Worm (Caenorhabditis elegans) whole organism, L4 larva: ENCODE measurements around the gene nhr-283.
A peak's percentile ranks its signal among the peaks of the same experiment; 100 is the strongest.
"Not testable (repeated sequence)": the region's sequence is repeated elsewhere in the genome, so short reads cannot be mapped to it uniquely, and the experiment has no call there.

Experiments
- F26F4.8 ChIP-seq: fragments of 200-800 bp; sonication (Bioruptor generic); conservative IDR thresholded peaks from 2 replicates; pipeline ENCODE4 v1.3.6; 2022; ENCODE audit warnings: missing genetic modification characterization, missing compliant biosample characterization
- F37D6.2 ChIP-seq: sonication (generic microtip); optimal IDR thresholded peaks from 2 replicates; lab custom pipeline; 2016; ENCODE audit warnings: mild to moderate bottlenecking, missing genetic modification characterization, missing compliant biosample characterization
- T20F7.1 ChIP-seq: fragments of 200-800 bp; sonication (Bioruptor generic); optimal IDR thresholded peaks from 2 replicates; lab custom pipeline; 2018; ENCODE audit warnings: mild to moderate bottlenecking, missing genetic modification characterization, missing compliant biosample characterization
- T26A8.4 ChIP-seq: fragments of 200-800 bp; sonication (Bioruptor generic); IDR thresholded peaks from 2 replicates; pipeline ENCODE4 v1.3.6; 2022; ENCODE audit warnings: missing genetic modification characterization, missing compliant biosample characterization
- Y5F2A.4 ChIP-seq: fragments of 200-800 bp; sonication (Bioruptor generic); optimal IDR thresholded peaks from 2 replicates; lab custom pipeline; 2018; ENCODE audit warnings: mild to moderate bottlenecking, missing genetic modification characterization, missing compliant biosample characterization
- ZK337.2 ChIP-seq: fragments of 200-800 bp; sonication (Bioruptor generic); IDR thresholded peaks from 2 replicates; pipeline ENCODE4 v1.3.6; 2022; ENCODE audit warnings: missing genetic modification reagents, missing genetic modification characterization, missing compliant biosample characterization
- aha-1 ChIP-seq: fragments of 150-350 bp; peaks from one replicate; lab custom pipeline; 2014; ENCODE audit warnings: missing biosample characterization, missing genetic modification characterization
- daf-16 ChIP-seq, 3 experiments: sonication (generic microtip); optimal IDR thresholded peaks; 2 replicates each; lab custom pipeline; 2016 to 2017; ENCODE audit warnings: missing genetic modification characterization in 3 of 3, missing genetic modification reagents in 3 of 3, mild to moderate bottlenecking in 2 of 3, missing compliant biosample characterization in 2 of 3, missing biosample characterization in 1 of 3, moderate library complexity in 1 of 3
- duxl-1 ChIP-seq: sonication (generic microtip); optimal IDR thresholded peaks from 2 replicates; lab custom pipeline; 2016; ENCODE audit warnings: mild to moderate bottlenecking, missing genetic modification characterization, moderate library complexity, missing compliant biosample characterization; ENCODE audit not compliant: poor library complexity
- dve-1 ChIP-seq: sonication (generic microtip); optimal IDR thresholded peaks from 2 replicates; lab custom pipeline; 2017; ENCODE audit warnings: antibody characterized with exemption, mild to moderate bottlenecking, missing genetic modification characterization, missing compliant biosample characterization; ENCODE audit not compliant: insufficient read depth
- gei-8 ChIP-seq: fragments of 200-800 bp; sonication (Bioruptor generic); optimal IDR thresholded peaks from 2 replicates; lab custom pipeline; 2018; ENCODE audit warnings: mild to moderate bottlenecking, missing genetic modification characterization, missing compliant biosample characterization
- hlh-11 ChIP-seq: fragments of 200-800 bp; sonication (Bioruptor generic); optimal IDR thresholded peaks from 2 replicates; lab custom pipeline; 2018; ENCODE audit warnings: mild to moderate bottlenecking, missing genetic modification characterization, missing compliant biosample characterization
- hmg-1.1 ChIP-seq: fragments of 200-800 bp; sonication (Bioruptor generic); IDR thresholded peaks from 2 replicates; pipeline ENCODE4 v1.3.6; 2022; ENCODE audit warnings: missing genetic modification reagents, missing genetic modification characterization, missing compliant biosample characterization
- jun-1 ChIP-seq: fragments of 150-350 bp; optimal IDR thresholded peaks from 2 replicates; lab custom pipeline; 2014; ENCODE audit warnings: missing biosample characterization, missing genetic modification reagents, missing genetic modification characterization
- lin-1 ChIP-seq: fragments of 200-800 bp; sonication (Bioruptor generic); IDR thresholded peaks from 2 replicates; pipeline ENCODE4 v1.3.6; 2022; ENCODE audit warnings: missing genetic modification reagents, missing genetic modification characterization, missing compliant biosample characterization
- lin-13 ChIP-seq: fragments of 150-350 bp; optimal IDR thresholded peaks from 2 replicates; lab custom pipeline; 2014; ENCODE audit warnings: missing biosample characterization, missing genetic modification reagents, missing genetic modification characterization
- lsy-2 ChIP-seq, 2 experiments: fragments of 150-350 bp in 1 of 2; sonication (generic microtip) in 1 of 2; optimal IDR thresholded peaks; 2 replicates each; lab custom pipeline; 2014 to 2017; ENCODE audit warnings: missing biosample characterization in 2 of 2, missing genetic modification characterization in 2 of 2
- madf-9 ChIP-seq: fragments of 200-800 bp; sonication (Bioruptor generic); conservative IDR thresholded peaks from 2 replicates; pipeline ENCODE4 v1.3.6; 2022; ENCODE audit warnings: missing genetic modification reagents, missing genetic modification characterization, missing compliant biosample characterization
- mxl-3 ChIP-seq: fragments of 200-800 bp; sonication (Bioruptor generic); optimal IDR thresholded peaks from 2 replicates; lab custom pipeline; 2018; ENCODE audit warnings: mild to moderate bottlenecking, missing genetic modification characterization, missing compliant biosample characterization
- nhr-237 ChIP-seq: sonication (generic microtip); optimal IDR thresholded peaks from 2 replicates; lab custom pipeline; 2017; ENCODE audit warnings: missing biosample characterization, missing genetic modification characterization
- nhr-6 ChIP-seq: fragments of 150-350 bp; optimal IDR thresholded peaks from 2 replicates; lab custom pipeline; 2014; ENCODE audit warnings: missing biosample characterization, missing genetic modification characterization
- php-3 ChIP-seq: fragments of 200-800 bp; sonication (Bioruptor generic); IDR thresholded peaks from 2 replicates; pipeline ENCODE4 v1.3.6; 2022; ENCODE audit warnings: missing genetic modification reagents, missing genetic modification characterization, missing compliant biosample characterization
- set-16 ChIP-seq: fragments of 200-800 bp; sonication (Bioruptor generic); IDR thresholded peaks from 2 replicates; pipeline ENCODE4 v1.3.6; 2022; ENCODE audit warnings: missing genetic modification reagents, missing genetic modification characterization, missing compliant biosample characterization
- skn-1 ChIP-seq: fragments of 150-350 bp; optimal IDR thresholded peaks from 2 replicates; lab custom pipeline; 2014; ENCODE audit warnings: missing biosample characterization, missing genetic modification characterization
- snpc-4 ChIP-seq: fragments of 150-350 bp; optimal IDR thresholded peaks from 2 replicates; lab custom pipeline; 2014; ENCODE audit warnings: missing biosample characterization, missing genetic modification characterization
- unc-130 ChIP-seq: sonication (generic microtip); optimal IDR thresholded peaks from 2 replicates; lab custom pipeline; 2016; ENCODE audit warnings: missing genetic modification reagents, missing genetic modification characterization, missing compliant biosample characterization
- vab-7 ChIP-seq: fragments of 200-800 bp; sonication (Bioruptor generic); IDR thresholded peaks from 2 replicates; pipeline ENCODE4 v1.3.6; 2022; ENCODE audit warnings: missing genetic modification reagents, missing genetic modification characterization, missing compliant biosample characterization
- zfp-3 ChIP-seq: fragments of 200-800 bp; sonication (Bioruptor generic); conservative IDR thresholded peaks from 2 replicates; pipeline ENCODE4 v1.3.6; 2022; ENCODE audit warnings: missing genetic modification reagents, missing genetic modification characterization, missing compliant biosample characterization
- ztf-11 ChIP-seq: fragments of 150-350 bp; optimal IDR thresholded peaks from 2 replicates; lab custom pipeline; 2014; ENCODE audit warnings: missing biosample characterization, missing genetic modification characterization

The nhr-283 gene

ce11 chrV:15744366-15744765 is 32.2 kb downstream of the nhr-283 start, which contains the start of gene str-19:
Gene str-19 (minus strand): TSS chrV:15744466.
- not testable (repeated sequence) for TF ChIP-seq gei-8 (GFP tag; lab: Kevin White, UChicago); php-3 (GFP tag; lab: Robert Waterston, UW); daf-16 (GFP tag; optimal IDR thresholded peaks at IDR 0.05; lab: Kevin White, UChicago); daf-16 (tag; optimal IDR thresholded peaks at IDR 0.05; lab: Kevin White, UChicago)
- TF ChIP-seq, all 104 proteins: peak for 0; not testable (repeated sequence) for 104

- TF ChIP-seq snpc-4, result no peak
- TF ChIP-seq ztf-11 (tag; lab: Kevin White, UChicago), result no peak
- TF ChIP-seq duxl-1 (tag; lab: Kevin White, UChicago), result no peak
- TF ChIP-seq ZK337.2 (GFP tag; lab: Robert Waterston, UW), result no peak
- no peak for TF ChIP-seq F26F4.8 (GFP tag; lab: Robert Waterston, UW)
- no peak for TF ChIP-seq nhr-6 (tag; lab: Kevin White, UChicago)
- no peak for TF ChIP-seq mxl-3
- no peak for TF ChIP-seq lsy-2 (tag; optimal IDR thresholded peaks at IDR 0.05; lab: Kevin White, UChicago)
- TF ChIP-seq unc-130 (GFP tag; lab: Kevin White, UChicago), result no peak
- TF ChIP-seq Y5F2A.4 (GFP tag; lab: Kevin White, UChicago), result no peak
- TF ChIP-seq skn-1 (tag; lab: Kevin White, UChicago), result no peak
- TF ChIP-seq, all 104 proteins: peak for 0
These were observed 34.7 kb downstream of the nhr-283 start, which contains the start of gene str-18 for ce11 chrV:15741851-15742250. Gene str-18 (minus strand): TSS chrV:15741951.

- TF ChIP-seq aha-1 (tag; lab: Kevin White, UChicago) (peak; percentile 61), skn-1 (tag; lab: Kevin White, UChicago) (no peak), T20F7.1 (GFP tag; lab: Kevin White, UChicago) (no peak), F37D6.2 (tag; lab: Kevin White, UChicago) (no peak), madf-9 (GFP tag; lab: Robert Waterston, UW) (no peak)
These were observed 40.8 kb downstream of the nhr-283 start, which contains the start of gene str-27 for ce11 chrV:15735720-15736119. Gene str-27 (minus strand): TSS chrV:15735820.

ce11 chrV:15733568-15733967 is 43.0 kb downstream of the nhr-283 start, which contains the start of gene T23D5.3:
Gene T23D5.3 (minus strand): TSS chrV:15733668.
- TF ChIP-seq hmg-1.1 (no peak), T26A8.4 (GFP tag; lab: Robert Waterston, UW) (no peak), lin-1 (GFP tag; lab: Robert Waterston, UW) (no peak), F26F4.8 (GFP tag; lab: Robert Waterston, UW) (no peak), set-16 (GFP tag; lab: Robert Waterston, UW) (no peak)

- TF ChIP-seq set-16 (GFP tag; lab: Robert Waterston, UW) (peak; percentile 64), dve-1 (tag; lab: Kevin White, UChicago) (no peak), aha-1 (tag; lab: Kevin White, UChicago) (peak; percentile 11), T26A8.4 (GFP tag; lab: Robert Waterston, UW) (no peak), lsy-2 (tag; optimal IDR thresholded peaks at IDR 0.05; lab: Kevin White, UChicago) (no peak), vab-7 (no peak), jun-1 (tag; lab: Kevin White, UChicago) (no peak), zfp-3 (GFP tag; lab: Robert Waterston, UW) (no peak), madf-9 (GFP tag; lab: Robert Waterston, UW) (no peak), hlh-11 (tag; lab: Kevin White, UChicago) (no peak), lin-13 (GFP tag; lab: Kevin White, UChicago) (no peak), Y5F2A.4 (GFP tag; lab: Kevin White, UChicago) (no peak)
These were observed 43.5 kb downstream of the nhr-283 start for ce11 chrV:15733020-15733419.

- TF ChIP-seq nhr-237 (tag; lab: Kevin White, UChicago), result no peak
These were observed 44.3 kb downstream of the nhr-283 start, which contains the start of gene str-38 for ce11 chrV:15732209-15732608. Gene str-38 (minus strand): TSS chrV:15732309.
